Worm (Caenorhabditis elegans): ENCODE results near the gene bath-23.

Gene bath-23

ce11 chrII:3371010-3371409, at the start of gene bath-23:
TSS of gene bath-23 (plus strand) at chrII:3371310.
- TF ChIP-seq fkh-6 (tag; optimal IDR thresholded peaks at IDR 0.05), result no peak
- no peak for TF ChIP-seq ceh-6 (GFP tag; optimal IDR thresholded peaks at IDR 0.05)
- TF ChIP-seq mec-3 (tag; optimal IDR thresholded peaks at IDR 0.05; ENCODE audit: borderline replicate concordance), result no peak
- no peak for TF ChIP-seq dve-1 (tag; optimal IDR thresholded peaks at IDR 0.05)
- TF ChIP-seq hlh-13 (GFP tag; optimal IDR thresholded peaks at IDR 0.05), result no peak
- TF ChIP-seq ets-4 (tag; optimal IDR thresholded peaks at IDR 0.05), result no peak
- no peak for TF ChIP-seq elt-4 (tag; optimal IDR thresholded peaks at IDR 0.05)
- TF ChIP-seq tbx-7 (tag; optimal IDR thresholded peaks at IDR 0.05), result no peak
- TF ChIP-seq unc-86 (tag; optimal IDR thresholded peaks at IDR 0.05), result no peak
- no peak for TF ChIP-seq ceh-2 (tag; optimal IDR thresholded peaks at IDR 0.05)
- no peak for TF ChIP-seq unc-55 (GFP tag; optimal IDR thresholded peaks at IDR 0.05)
- no peak for TF ChIP-seq fax-1 (tag; optimal IDR thresholded peaks at IDR 0.05)

- no peak for TF ChIP-seq sox-4 (tag; optimal IDR thresholded peaks at IDR 0.05)
- no peak for TF ChIP-seq dve-1 (tag; optimal IDR thresholded peaks at IDR 0.05)
- TF ChIP-seq ttx-3 (tag; optimal IDR thresholded peaks at IDR 0.05), result no peak
- no peak for TF ChIP-seq odd-2 (tag; optimal IDR thresholded peaks at IDR 0.05)
- no peak for TF ChIP-seq pat-9 (tag; optimal IDR thresholded peaks at IDR 0.05)
Observed at ce11 chrII:3322257-3322656, 48.9 kb upstream of the bath-23 start, which contains the start of gene Y46D2A.1. TSS of gene Y46D2A.1 (plus strand) at chrII:3322557.

ce11 chrII:3323179-3323578, 47.9 kb upstream of the bath-23 start, which contains the start of gene Y46D2A.2:
TSS of gene Y46D2A.2 (minus strand) at chrII:3323279.
- TF ChIP-seq hlh-15 (tag; optimal IDR thresholded peaks at IDR 0.05) (no peak), C38D4.7 (GFP tag; optimal IDR thresholded peaks at IDR 0.05) (no peak), ets-4 (tag; optimal IDR thresholded peaks at IDR 0.05) (no peak), madf-2 (tag; optimal IDR thresholded peaks at IDR 0.05) (no peak), hlh-6 (tag; optimal IDR thresholded peaks at IDR 0.05) (no peak), hlh-30 (tag; optimal IDR thresholded peaks at IDR 0.05; ENCODE audit: insufficient read depth) (no peak), ceh-24 (tag; optimal IDR thresholded peaks at IDR 0.05) (no peak), dmd-4 (tag; optimal IDR thresholded peaks at IDR 0.05; ENCODE audit: borderline replicate concordance) (no peak), lin-11 (tag; optimal IDR thresholded peaks at IDR 0.05) (no peak), pha-4 (tag; optimal IDR thresholded peaks at IDR 0.05) (no peak), npax-4 (tag; optimal IDR thresholded peaks at IDR 0.05) (no peak), pros-1 (tag; optimal IDR thresholded peaks at IDR 0.05) (no peak), sox-2 (GFP tag; IDR thresholded peaks at IDR 0.05) (no peak), ceh-6 (GFP tag; optimal IDR thresholded peaks at IDR 0.05) (no peak), ceh-30 (tag; optimal IDR thresholded peaks at IDR 0.05) (no peak), tbx-7 (tag; optimal IDR thresholded peaks at IDR 0.05) (no peak)

- TF ChIP-seq nfya-1 (tag; optimal IDR thresholded peaks at IDR 0.05) (no peak), ceh-30 (tag; optimal IDR thresholded peaks at IDR 0.05) (no peak), eyg-1 (tag; optimal IDR thresholded peaks at IDR 0.05) (no peak), hlh-6 (tag; optimal IDR thresholded peaks at IDR 0.05) (no peak), ceh-48 (tag; optimal IDR thresholded peaks at IDR 0.05) (no peak), hlh-30 (tag; optimal IDR thresholded peaks at IDR 0.05; ENCODE audit: insufficient read depth) (no peak), ceh-6 (GFP tag; optimal IDR thresholded peaks at IDR 0.05) (no peak), ceh-9 (tag; optimal IDR thresholded peaks at IDR 0.05) (no peak), sdc-2 (tag; optimal IDR thresholded peaks at IDR 0.05) (no peak), ceh-22 (tag; optimal IDR thresholded peaks at IDR 0.05) (no peak), ceh-18 (tag; optimal IDR thresholded peaks at IDR 0.05) (no peak), hlh-15 (tag; optimal IDR thresholded peaks at IDR 0.05) (no peak), pha-4 (tag; optimal IDR thresholded peaks at IDR 0.05) (no peak), dve-1 (tag; optimal IDR thresholded peaks at IDR 0.05) (no peak), C38D4.7 (GFP tag; optimal IDR thresholded peaks at IDR 0.05) (no peak), ztf-16 (tag; optimal IDR thresholded peaks at IDR 0.05) (no peak), unc-3 (GFP tag; conservative IDR thresholded peaks at IDR 0.05) (no peak), unc-3 (tag; optimal IDR thresholded peaks at IDR 0.05) (no peak), lim-6 (tag; optimal IDR thresholded peaks at IDR 0.05) (no peak), C08G9.2 (tag; optimal IDR thresholded peaks at IDR 0.05) (no peak), ceh-19 (GFP tag; optimal IDR thresholded peaks at IDR 0.05) (no peak)
Observed at ce11 chrII:3327104-3327503, 44.0 kb upstream of the bath-23 start, which contains the start of gene Y46D2A.3. TSS of gene Y46D2A.3 (minus strand) at chrII:3327204.
